Worm (Caenorhabditis elegans): ENCODE data around the gene wdr-5.1.

The wdr-5.1 gene

DNA sequence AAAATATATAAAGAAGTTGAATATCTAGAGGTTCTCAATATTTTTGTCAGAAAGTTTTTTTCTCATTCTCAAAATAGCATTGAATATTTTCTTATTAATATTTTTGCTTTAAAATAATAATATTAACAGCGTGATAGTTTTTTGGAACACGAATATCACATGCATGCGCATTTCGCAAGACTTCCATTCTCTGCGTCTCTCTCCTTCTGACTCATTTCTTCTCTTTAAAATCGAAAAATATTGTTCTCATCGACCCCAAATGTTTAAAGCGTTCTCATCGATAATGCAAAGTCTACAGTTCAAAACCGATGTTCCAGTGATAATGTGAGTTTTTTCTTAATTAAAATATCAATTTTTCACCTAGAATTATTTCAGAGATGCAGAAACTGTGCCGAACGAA lies 1.7 kb upstream of the wdr-5.1 start, which contains the start of gene C14B1.3 (continued):
- TF ChIP-seq B0261.1 (tag; optimal IDR thresholded peaks at IDR 0.05) (no peak), nfya-2 (GFP tag; IDR thresholded peaks at IDR 0.05) (no peak), attf-5 (GFP tag; optimal IDR thresholded peaks at IDR 0.05) (peak; percentile 80)

ce11 chrIII:3706586-3706985 lies 1.5 kb downstream of the wdr-5.1 start, which contains the start of gene dph-1:
dph-1 (plus strand) TSS chrIII:3706886.
- no peak for TF ChIP-seq Y53G8AR.9 (GFP tag; conservative IDR thresholded peaks at IDR 0.05)
- TF ChIP-seq lin-40 (tag; optimal IDR thresholded peaks at IDR 0.05): no peak
- no peak for TF ChIP-seq madf-6 (GFP tag; IDR thresholded peaks at IDR 0.05)
- no peak for TF ChIP-seq ceh-58 (GFP tag; IDR thresholded peaks at IDR 0.05)
- no peak for TF ChIP-seq ZK185.1 (tag; optimal IDR thresholded peaks at IDR 0.05; ENCODE audit: poor library complexity, severe bottlenecking)
- no peak for TF ChIP-seq mel-28 (tag; optimal IDR thresholded peaks at IDR 0.05; ENCODE audit: borderline replicate concordance)
- no peak for TF ChIP-seq attf-5 (GFP tag; optimal IDR thresholded peaks at IDR 0.05)
- no peak for TF ChIP-seq nhr-120 (GFP tag; IDR thresholded peaks at IDR 0.05)
- TF ChIP-seq egrh-3 (GFP tag; IDR thresholded peaks at IDR 0.05): no peak
- no peak for TF ChIP-seq egl-44 (GFP tag; IDR thresholded peaks at IDR 0.05)
- TF ChIP-seq him-1 (tag; optimal IDR thresholded peaks at IDR 0.05): no peak
- TF ChIP-seq lir-1 (GFP tag; conservative IDR thresholded peaks at IDR 0.05): no peak
- TF ChIP-seq madf-3 (GFP tag; IDR thresholded peaks at IDR 0.05): no peak

DNA sequence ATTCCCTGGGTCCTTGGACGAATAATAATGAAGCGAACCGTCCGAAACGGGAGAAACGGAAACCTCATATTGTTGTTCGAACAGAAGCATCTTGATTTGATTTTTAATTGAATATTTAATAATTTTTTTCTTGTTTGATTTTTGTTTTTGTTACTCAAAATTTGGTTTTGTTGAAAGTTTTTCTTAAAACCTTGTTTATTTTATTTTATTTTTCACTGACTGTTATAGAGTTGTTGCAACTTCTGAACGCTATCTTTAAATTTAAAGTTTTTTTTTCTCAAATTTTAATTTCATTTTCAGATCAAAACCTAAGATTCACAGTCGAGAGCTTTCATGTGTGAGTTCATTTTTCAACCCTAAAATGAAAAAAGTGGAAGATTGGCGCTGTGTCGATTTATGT lies 3.9 kb downstream of the wdr-5.1 start, which contains the start of gene alkb-8:
Gene alkb-8, plus strand, starts transcription at position 301 of the 400 bp plus-strand sequence.
- TF ChIP-seq D2030.7 (GFP tag; IDR thresholded peaks at IDR 0.05) (0 out of 2 replicates have a peak, but pooled peaks have one; percentile 13), dox-1 (GFP tag; IDR thresholded peaks at IDR 0.05) (no peak), egrh-3 (GFP tag; IDR thresholded peaks at IDR 0.05) (no peak)

DNA sequence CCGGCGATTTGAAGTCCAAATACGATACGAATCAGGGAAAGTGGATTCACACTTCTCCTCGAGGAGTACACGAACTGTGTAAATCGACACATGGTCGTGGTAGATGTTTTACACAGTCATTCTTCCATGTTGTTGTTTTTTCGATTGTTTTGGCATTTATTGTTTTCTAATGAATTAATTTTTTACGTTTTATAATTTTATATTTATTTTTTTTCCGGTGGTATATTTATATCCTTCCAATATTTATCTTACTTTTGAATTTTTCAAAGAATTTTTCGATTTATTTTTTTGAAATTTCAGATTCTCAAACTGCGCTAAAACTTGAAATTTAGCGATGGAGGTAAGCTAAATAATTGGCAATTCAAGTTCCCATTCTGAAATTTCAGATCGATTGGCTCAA lies 8.1 kb downstream of the wdr-5.1 start, which contains the start of gene nrde-1:
Gene nrde-1, plus strand, starts transcription at position 301 of the 400 bp plus-strand sequence.
- no peak for TF ChIP-seq F49E8.2 (tag; optimal IDR thresholded peaks at IDR 0.05; ENCODE audit: insufficient read depth)

- TF ChIP-seq mcd-1 (GFP tag; IDR thresholded peaks at IDR 0.05) (peak; percentile 51; the same call in 1 of the 2 replicates), Y56A3A.18 (GFP tag; IDR thresholded peaks at IDR 0.05) (no peak)
Observed at ce11 chrIII:3716073-3716659, 11.1 kb downstream of the wdr-5.1 start.

DNA sequence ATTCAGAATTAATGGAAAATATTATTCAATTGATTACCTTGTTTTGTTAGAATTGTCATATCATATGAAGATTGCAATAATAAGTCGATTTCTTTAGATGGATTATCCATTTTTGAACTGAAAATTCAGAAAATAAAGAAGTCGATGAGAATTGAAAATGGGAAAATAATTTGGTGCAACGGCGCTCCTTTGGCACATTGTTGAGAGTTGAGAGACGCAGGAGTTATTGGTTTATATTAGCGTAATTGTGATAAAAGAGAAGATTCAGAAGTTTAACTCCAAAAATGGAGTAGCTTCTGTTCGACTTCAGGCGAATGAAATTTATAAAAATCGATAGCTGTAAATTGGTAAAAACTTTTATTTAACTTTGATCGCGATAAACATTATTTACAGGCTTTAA lies 14.5 kb downstream of the wdr-5.1 start, which contains the start of gene C14B1.8:
Gene C14B1.8, minus strand, starts transcription at position 117 of the 400 bp plus-strand sequence.
- TF ChIP-seq let-607 (tag; optimal IDR thresholded peaks at IDR 0.05) (no peak), C17E4.6 (GFP tag; IDR thresholded peaks at IDR 0.05) (no peak), ceh-58 (GFP tag; IDR thresholded peaks at IDR 0.05) (no peak), rpc-1 (optimal IDR thresholded peaks at IDR 0.05) (no peak), rpc-1 (tag; optimal IDR thresholded peaks at IDR 0.05) (no peak), madf-6 (GFP tag; IDR thresholded peaks at IDR 0.05) (peak; percentile 50), B0336.3 (GFP tag; IDR thresholded peaks at IDR 0.05) (peak; percentile 18; the same call in 1 of the 2 replicates), ama-1 (optimal IDR thresholded peaks at IDR 0.05) (no peak), ama-1 (GFP tag; optimal IDR thresholded peaks at IDR 0.05) (peak in 1 of 2 experiments; percentile 19), F57A8.1 (GFP tag; optimal IDR thresholded peaks at IDR 0.05) (no peak), aptf-3 (GFP tag; IDR thresholded peaks at IDR 0.05) (no peak), ceh-100 (GFP tag; IDR thresholded peaks at IDR 0.05) (0 out of 2 replicates have a peak, but pooled peaks have one; percentile 29), snpc-1.3 (tag; optimal IDR thresholded peaks at IDR 0.05; ENCODE audit: insufficient read depth) (peak; percentile 27), attf-5 (GFP tag; optimal IDR thresholded peaks at IDR 0.05) (no peak), rec-8 (tag; optimal IDR thresholded peaks at IDR 0.05) (no peak), dpff-1 (tag; optimal IDR thresholded peaks at IDR 0.05) (no peak), snpc-3.4 (tag; optimal IDR thresholded peaks at IDR 0.05) (peak; percentile 34), athp-1 (tag; optimal IDR thresholded peaks at IDR 0.05) (peak; percentile 17), hrde-1 (tag; optimal IDR thresholded peaks at IDR 0.05; ENCODE audit: borderline replicate concordance) (peak; percentile 23), T07F8.4 (tag; optimal IDR thresholded peaks at IDR 0.05) (no peak), mcd-1 (GFP tag; IDR thresholded peaks at IDR 0.05) (no peak), F37B4.10 (GFP tag; IDR thresholded peaks at IDR 0.05) (no peak)

All from whole organism, young adult.